Worm (Caenorhabditis elegans): ENCODE measurements around the gene ZK177.9.

DNA sequence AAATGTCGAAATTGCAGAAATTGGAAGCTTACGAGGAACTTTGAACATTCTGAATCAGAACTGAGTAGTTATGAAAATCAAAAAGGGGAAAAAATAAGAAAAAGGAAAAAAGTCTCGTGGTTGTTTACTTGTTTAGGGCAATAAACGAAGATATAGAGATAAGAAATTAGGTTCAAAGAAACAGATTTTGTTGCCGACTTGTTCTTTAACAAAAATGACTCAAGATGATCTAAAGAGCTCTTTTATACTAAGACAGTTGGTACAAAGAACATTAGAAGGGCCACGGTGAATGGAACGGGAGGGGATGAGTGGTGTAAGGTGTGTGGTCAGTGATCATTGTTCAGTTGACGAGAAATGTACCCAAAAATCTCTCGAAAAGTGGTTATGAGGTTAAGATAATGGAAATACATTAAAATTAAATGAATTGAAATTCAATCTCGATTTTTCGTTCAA lies 29.9 kb upstream of the ZK177.9 start, which contains the start of gene acdh-2:
- no peak for TF ChIP-seq grh-1 (GFP tag; IDR thresholded peaks at IDR 0.05)
- no peak for TF ChIP-seq nhr-76 (tag; optimal IDR thresholded peaks at IDR 0.05)
- TF ChIP-seq nhr-11 (tag; optimal IDR thresholded peaks at IDR 0.05), result no peak
- no peak for TF ChIP-seq ztf-4 (tag; optimal IDR thresholded peaks at IDR 0.05)
- no peak for TF ChIP-seq alr-1 (tag; optimal IDR thresholded peaks at IDR 0.05; ENCODE audit: borderline replicate concordance)
- TF ChIP-seq dpl-1 (GFP tag; optimal IDR thresholded peaks at IDR 0.05), result no peak
- no peak for TF ChIP-seq fos-1 (tag; optimal IDR thresholded peaks at IDR 0.05)
- TF ChIP-seq nhr-237 (tag; optimal IDR thresholded peaks at IDR 0.05), result no peak
- TF ChIP-seq unc-62 (GFP tag; optimal IDR thresholded peaks at IDR 0.05), result no peak
- TF ChIP-seq nhr-90 (tag; optimal IDR thresholded peaks at IDR 0.05; ENCODE audit: poor library complexity), result no peak
- no peak for TF ChIP-seq lin-13 (GFP tag; optimal IDR thresholded peaks at IDR 0.05)
- no peak for TF ChIP-seq ztf-11 (tag; optimal IDR thresholded peaks at IDR 0.05)
- TF ChIP-seq elt-3 (tag; optimal IDR thresholded peaks at IDR 0.05), result no peak
